Fruit fly (Drosophila melanogaster) whole organism, embryonic: ENCODE measurements around the gene CG9021.

ENCODE experiments used
- Blimp-1 ChIP-seq: fragments of 200-800 bp; sonication (Bioruptor generic); optimal IDR thresholded peaks from 3 replicates; lab custom pipeline; 2018; ENCODE audit warnings: missing biosample characterization, missing genetic modification characterization, mild to moderate bottlenecking, moderate library complexity, missing genetic modification reagents
- BtbVII ChIP-seq: fragments of 200-800 bp; sonication (Bioruptor generic); optimal IDR thresholded peaks from 3 replicates; lab custom pipeline; 2017; ENCODE audit warnings: missing biosample characterization, mild to moderate bottlenecking, missing genetic modification characterization
- CG11695 ChIP-seq: fragments of 200-800 bp; sonication (Bioruptor generic); IDR thresholded peaks from 3 replicates; pipeline ENCODE4 v1.3.6; 2022; ENCODE audit warnings: missing biosample characterization, missing genetic modification characterization
- CG14667 ChIP-seq: fragments of 200-800 bp; sonication (Bioruptor generic); IDR thresholded peaks from 2 replicates; pipeline ENCODE4 v1.3.6; 2022; ENCODE audit warnings: missing biosample characterization, missing genetic modification characterization
- CG14710 ChIP-seq: fragments of 200-800 bp; sonication (Bioruptor generic); optimal IDR thresholded peaks from 3 replicates; lab custom pipeline; 2019; ENCODE audit warnings: missing biosample characterization, mild to moderate bottlenecking, missing genetic modification characterization, moderate library complexity
- CG17568 ChIP-seq: fragments of 200-800 bp; sonication (Bioruptor generic); optimal IDR thresholded peaks from 2 replicates; lab custom pipeline; 2018; ENCODE audit warnings: missing biosample characterization, mild to moderate bottlenecking, missing genetic modification characterization, moderate library complexity
- CG17912 ChIP-seq: fragments of 200-800 bp; sonication (Bioruptor generic); optimal IDR thresholded peaks from 2 replicates; lab custom pipeline; 2018; ENCODE audit warnings: missing biosample characterization, mild to moderate bottlenecking, missing genetic modification characterization
- CG18262 ChIP-seq: fragments of 200-800 bp; optimal IDR thresholded peaks from 3 replicates; lab custom pipeline; 2019; ENCODE audit warnings: missing biosample characterization, mild to moderate bottlenecking, missing genetic modification characterization, moderate library complexity
- CG1832 ChIP-seq: fragments of 200-800 bp; sonication (Bioruptor generic); optimal IDR thresholded peaks from 2 replicates; lab custom pipeline; 2017; ENCODE audit warnings: missing biosample characterization, mild to moderate bottlenecking, missing genetic modification characterization, inconsistent platforms
- CG2129 ChIP-seq: fragments of 200-800 bp; sonication (Bioruptor generic); IDR thresholded peaks from 2 replicates; pipeline ENCODE4 v1.3.6; 2022; ENCODE audit warnings: missing biosample characterization, missing genetic modification characterization; ENCODE audit not compliant: partially characterized antibody
- CG2889 ChIP-seq: fragments of 200-800 bp; sonication (Bioruptor generic); IDR thresholded peaks from 3 replicates; pipeline ENCODE4 v1.3.6; 2022; ENCODE audit warnings: missing biosample characterization, missing genetic modification characterization
- CG30020 ChIP-seq: fragments of 200-800 bp; optimal IDR thresholded peaks from 2 replicates; lab custom pipeline; 2019; ENCODE audit warnings: missing biosample characterization, mild to moderate bottlenecking, missing genetic modification characterization, moderate library complexity
- CG31388 ChIP-seq: fragments of 200-800 bp; sonication (Bioruptor generic); optimal IDR thresholded peaks from 2 replicates; lab custom pipeline; 2016; ENCODE audit warnings: missing biosample characterization, missing genetic modification characterization
- CG32767 ChIP-seq: fragments of 200-800 bp; sonication (Bioruptor generic); IDR thresholded peaks from 2 replicates; pipeline ENCODE4 v1.3.6; 2022; ENCODE audit warnings: missing biosample characterization, missing genetic modification characterization
- CG3847 ChIP-seq: fragments of 200-800 bp; sonication (Bioruptor generic); IDR thresholded peaks from 2 replicates; pipeline ENCODE4 v1.3.6; 2022; ENCODE audit warnings: missing biosample characterization, missing genetic modification characterization
- CG4820 ChIP-seq: fragments of 200-800 bp; sonication (Bioruptor generic); optimal IDR thresholded peaks from 3 replicates; lab custom pipeline; 2016; ENCODE audit warnings: missing biosample characterization, missing genetic modification characterization
- CG7745 ChIP-seq: fragments of 200-800 bp; sonication (Bioruptor generic); optimal IDR thresholded peaks from 2 replicates; lab custom pipeline; 2018; ENCODE audit warnings: missing biosample characterization, mild to moderate bottlenecking, missing genetic modification characterization, moderate library complexity
- CG8089 ChIP-seq: fragments of 200-800 bp; sonication (Bioruptor generic); optimal IDR thresholded peaks from 3 replicates; lab custom pipeline; 2016; ENCODE audit warnings: missing biosample characterization, missing genetic modification characterization
- CG8765 ChIP-seq: fragments of 200-800 bp; sonication (Bioruptor generic); IDR thresholded peaks from 2 replicates; pipeline ENCODE4 v1.3.6; 2022; ENCODE audit warnings: missing biosample characterization, missing genetic modification characterization
- Deaf1 ChIP-seq: fragments of 200-800 bp; optimal IDR thresholded peaks from 3 replicates; lab custom pipeline; 2019; ENCODE audit warnings: missing biosample characterization, mild to moderate bottlenecking, missing genetic modification characterization, moderate library complexity
- Dfd ChIP-seq, 2 experiments: fragments of >200 bp; optimal IDR thresholded peaks; 2 replicates each; lab custom pipeline; 2017; ENCODE audit warnings: missing biosample characterization in 2 of 2, missing genetic modification characterization in 2 of 2
- Dip2 ChIP-seq: fragments of 200-800 bp; sonication (Bioruptor generic); IDR thresholded peaks from 2 replicates; pipeline ENCODE4 v1.3.6; 2022; ENCODE audit warnings: missing biosample characterization, missing genetic modification characterization
- Doc3 ChIP-seq: fragments of 200-800 bp; sonication (Bioruptor generic); IDR thresholded peaks from 3 replicates; pipeline ENCODE4 v1.3.6; 2022; ENCODE audit warnings: missing biosample characterization, missing genetic modification characterization; ENCODE audit not compliant: partially characterized antibody
- Drgx ChIP-seq: fragments of 200-800 bp; sonication (Bioruptor generic); IDR thresholded peaks from 2 replicates; pipeline ENCODE4 v1.3.6; 2022; ENCODE audit warnings: missing biosample characterization, missing genetic modification characterization
- HLH4C ChIP-seq: fragments of 200-800 bp; sonication (Bioruptor generic); IDR thresholded peaks from 3 replicates; pipeline ENCODE4 v1.3.6; 2022; ENCODE audit warnings: missing biosample characterization, missing genetic modification characterization; ENCODE audit not compliant: partially characterized antibody
- HLHmδ ChIP-seq: fragments of 200-800 bp; sonication (Bioruptor generic); optimal IDR thresholded peaks from 2 replicates; lab custom pipeline; 2018; ENCODE audit warnings: missing biosample characterization, mild to moderate bottlenecking, missing genetic modification characterization, moderate library complexity
- Hsf ChIP-seq: fragments of 200-800 bp; sonication (Bioruptor generic); optimal IDR thresholded peaks from 3 replicates; lab custom pipeline; 2016; ENCODE audit warnings: missing biosample characterization, missing genetic modification characterization
- Med ChIP-seq: fragments of 200-800 bp; sonication (Bioruptor generic); peaks from one replicate; lab custom pipeline; 2016; ENCODE audit warnings: missing biosample characterization, missing genetic modification characterization, mild to moderate bottlenecking, inconsistent platforms, moderate library complexity
- NC2α ChIP-seq: fragments of 200-800 bp; sonication (Bioruptor generic); optimal IDR thresholded peaks from 2 replicates; lab custom pipeline; 2016; ENCODE audit warnings: missing biosample characterization, missing genetic modification characterization
- Nf-YA ChIP-seq: fragments of 200-800 bp; sonication (Bioruptor generic); IDR thresholded peaks from 2 replicates; pipeline ENCODE4 v1.3.6; 2022; ENCODE audit warnings: missing biosample characterization, missing genetic modification characterization
- Pdp1 ChIP-seq, 2 experiments: fragments of 200-800 bp; sonication (Bioruptor generic); optimal IDR thresholded peaks; 3 replicates each; lab custom pipeline; 2016; ENCODE audit warnings: missing biosample characterization in 2 of 2, missing genetic modification characterization in 2 of 2, mild to moderate bottlenecking in 1 of 2, moderate library complexity in 1 of 2
- Rfx ChIP-seq: fragments of 200-800 bp; sonication (Bioruptor generic); IDR thresholded peaks from 2 replicates; pipeline ENCODE4 v1.3.6; 2022; ENCODE audit warnings: missing biosample characterization, missing genetic modification characterization
- Scr ChIP-seq: fragments of 200-800 bp; sonication (Bioruptor generic); IDR thresholded peaks from 2 replicates; pipeline ENCODE4 v1.3.6; 2022; ENCODE audit warnings: missing biosample characterization, missing genetic modification characterization; ENCODE audit not compliant: partially characterized antibody
- Taf1 ChIP-seq: fragments of 200-800 bp; sonication (Bioruptor generic); IDR thresholded peaks from 2 replicates; pipeline ENCODE4 v1.3.6; 2022; ENCODE audit warnings: missing biosample characterization, missing genetic modification characterization
- ara ChIP-seq: fragments of 200-800 bp; sonication (Bioruptor generic); IDR thresholded peaks from 2 replicates; pipeline ENCODE4 v1.3.6; 2022; ENCODE audit warnings: missing biosample characterization, missing genetic modification characterization
- bab2 ChIP-seq: fragments of 200-800 bp; sonication (Bioruptor generic); optimal IDR thresholded peaks from 2 replicates; lab custom pipeline; 2016; ENCODE audit warnings: missing biosample characterization, missing genetic modification characterization
- bigmax ChIP-seq: fragments of 200-800 bp; sonication (Bioruptor generic); optimal IDR thresholded peaks from 2 replicates; lab custom pipeline; 2018; ENCODE audit warnings: missing biosample characterization, mild to moderate bottlenecking, missing genetic modification characterization
- chinmo ChIP-seq: fragments of 200-800 bp; sonication (Bioruptor generic); IDR thresholded peaks from 4 replicates; pipeline ENCODE4 v1.3.6; 2022; ENCODE audit warnings: missing biosample characterization, missing genetic modification characterization; ENCODE audit not compliant: partially characterized antibody
- crol ChIP-seq: fragments of 200-800 bp; sonication (Bioruptor generic); IDR thresholded peaks from 2 replicates; pipeline ENCODE4 v1.3.6; 2022; ENCODE audit warnings: missing biosample characterization, missing genetic modification characterization
- fd102C ChIP-seq: fragments of 200-800 bp; sonication (Bioruptor generic); optimal IDR thresholded peaks from 2 replicates; lab custom pipeline; 2018; ENCODE audit warnings: missing biosample characterization, mild to moderate bottlenecking, missing genetic modification characterization, moderate library complexity
- jumu ChIP-seq: fragments of 200-800 bp; sonication (Bioruptor generic); optimal IDR thresholded peaks from 3 replicates; lab custom pipeline; 2016; ENCODE audit warnings: missing biosample characterization, missing genetic modification characterization
- kah ChIP-seq: fragments of 200-800 bp; sonication (Bioruptor generic); optimal IDR thresholded peaks from 2 replicates; lab custom pipeline; 2018; ENCODE audit warnings: missing biosample characterization, mild to moderate bottlenecking, missing genetic modification characterization
- ken ChIP-seq: fragments of 200-800 bp; sonication (Bioruptor generic); IDR thresholded peaks from 3 replicates; pipeline ENCODE4 v1.3.6; 2022; ENCODE audit warnings: missing biosample characterization, missing genetic modification characterization
- org-1 ChIP-seq: fragments of 200-800 bp; sonication (Bioruptor generic); optimal IDR thresholded peaks from 2 replicates; lab custom pipeline; 2017; ENCODE audit warnings: missing biosample characterization, missing genetic modification characterization
- pum ChIP-seq: fragments of 200-800 bp; sonication (Bioruptor generic); optimal IDR thresholded peaks from 2 replicates; lab custom pipeline; 2016; ENCODE audit warnings: missing biosample characterization, missing genetic modification characterization
- sr ChIP-seq: fragments of 200-800 bp; sonication (Bioruptor generic); IDR thresholded peaks from 3 replicates; pipeline ENCODE4 v1.3.6; 2022; ENCODE audit warnings: missing biosample characterization, missing genetic modification characterization
- z ChIP-seq: fragments of 200-800 bp; sonication (Bioruptor generic); IDR thresholded peaks from 3 replicates; pipeline ENCODE4 v1.3.6; 2022; ENCODE audit warnings: missing biosample characterization, missing genetic modification characterization
- zen ChIP-seq: fragments of 200-800 bp; sonication (Bioruptor generic); optimal IDR thresholded peaks from 3 replicates; lab custom pipeline; 2018; ENCODE audit warnings: missing biosample characterization, mild to moderate bottlenecking, missing genetic modification characterization, moderate library complexity

The CG9021 gene

DNA sequence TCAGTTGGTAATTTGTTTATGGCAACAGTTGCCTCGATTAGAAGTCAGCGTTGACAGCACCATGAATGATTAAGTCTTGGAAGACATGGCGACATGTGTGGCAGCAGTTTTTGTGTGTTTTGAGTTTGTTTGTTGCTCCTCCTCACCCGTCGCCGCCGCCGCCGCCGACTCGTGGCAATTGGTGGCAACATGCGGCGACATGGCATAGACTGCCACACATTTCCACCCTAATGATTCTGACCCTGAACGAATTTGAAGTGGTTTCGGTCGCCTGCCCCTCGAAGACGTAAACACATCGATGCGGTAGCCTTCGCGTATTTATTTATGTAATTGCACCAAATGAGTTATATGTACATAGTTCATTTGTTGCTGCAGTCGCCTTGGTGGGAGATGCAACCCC lies 1.6 kb downstream of the CG9021 start (continued):
- TF ChIP-seq org-1 (peak; percentile 1), ara (0 out of 2 replicates have a peak, but pooled peaks have one; percentile 6), sr (no peak), zen (tag; lab: Kevin White, UChicago) (peak; percentile 78), HLHmδ (GFP tag; lab: Kevin White, UChicago) (peak; percentile 34), kah (peak; percentile 25), Doc3 (GFP tag; lab: Robert Waterston, UW) (no peak), Hsf (GFP tag; lab: Kevin White, UChicago) (no peak), CG7745 (tag; lab: Kevin White, UChicago) (no peak)

DNA sequence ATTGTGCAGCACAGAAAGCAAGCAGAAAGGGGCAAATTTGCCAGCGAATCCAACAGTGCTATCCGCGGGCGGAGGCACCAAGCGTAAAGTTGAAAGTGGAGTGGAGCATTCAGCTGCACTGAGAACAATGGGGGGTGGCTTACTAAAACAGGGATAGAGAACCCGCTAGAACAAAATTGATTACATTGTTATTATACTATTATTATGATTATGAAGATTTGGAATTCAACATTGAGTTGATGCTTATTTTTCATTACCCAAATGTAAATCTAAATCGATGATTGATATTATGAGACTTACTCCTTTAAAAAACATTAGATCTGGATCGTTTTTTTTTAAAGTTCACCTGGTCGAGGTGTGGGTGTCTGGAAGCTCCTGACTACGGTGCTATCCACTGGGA lies 2.9 kb downstream of the CG9021 start:
- TF ChIP-seq CG30020 (no peak), Drgx (GFP tag; lab: Robert Waterston, UW) (peak; percentile 24; the same call in 1 of the 2 replicates), Dip2 (GFP tag; lab: Robert Waterston, UW) (no peak), CG14710 (tag; lab: Kevin White, UChicago) (no peak)
- TF ChIP-seq, all 482 proteins: peak for 1

DNA sequence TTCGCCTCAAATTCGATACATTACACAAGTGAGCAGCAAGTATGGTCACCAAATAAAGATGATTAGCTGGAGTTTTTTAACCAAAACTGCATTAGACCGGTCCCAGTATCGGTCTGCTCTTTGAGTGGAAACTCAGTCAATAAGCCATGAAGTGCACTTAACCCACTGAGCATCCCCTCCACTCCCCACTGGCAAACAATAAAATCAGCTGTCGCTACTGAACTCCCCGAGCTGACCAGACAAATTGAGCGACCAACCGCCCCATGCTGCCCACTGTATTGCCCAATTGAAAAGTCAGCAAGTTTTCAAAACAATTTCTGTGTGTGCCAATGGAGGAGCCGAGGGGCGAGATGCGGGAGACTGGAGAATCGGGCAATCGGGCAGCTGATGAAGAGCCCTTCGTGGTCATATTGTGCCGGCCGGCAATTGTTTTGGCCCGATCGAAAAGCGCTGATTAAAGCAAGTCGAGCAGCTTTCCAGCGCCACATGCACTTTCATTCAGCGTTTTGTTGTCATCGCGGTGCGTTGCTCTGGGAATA lies 5.2 kb downstream of the CG9021 start:
- TF ChIP-seq CG31388 = no peak
- TF ChIP-seq Nf-YA (GFP tag; lab: Robert Waterston, UW) = 0 out of 2 replicates have a peak, but pooled peaks have one; percentile 6
- 0 out of 4 replicates have a peak, but pooled peaks have one; percentile 12 for TF ChIP-seq chinmo (GFP tag; lab: Robert Waterston, UW)
- TF ChIP-seq CG11695 = no peak
- peak; percentile 25 for TF ChIP-seq Blimp-1 (GFP tag; lab: Kevin White, UChicago)
- no peak for TF ChIP-seq pum
- no peak for TF ChIP-seq CG14667 (GFP tag; lab: Robert Waterston, UW)
- TF ChIP-seq CG1832 (GFP tag; lab: Kevin White, UChicago) = no peak
- TF ChIP-seq CG17912 (GFP tag; lab: Kevin White, UChicago) = no peak
- no peak for TF ChIP-seq bab2 (GFP tag; lab: Kevin White, UChicago)
- peak; percentile 69 for TF ChIP-seq crol (GFP tag; lab: Robert Waterston, UW)
- peak; percentile 1 for TF ChIP-seq CG18262 (tag; lab: Kevin White, UChicago)
- no peak for TF ChIP-seq Dfd (GFP tag; optimal IDR thresholded peaks at IDR 0.05; lab: Kevin White, UChicago)
- peak; percentile 26; the same call in 1 of the 2 replicates for TF ChIP-seq Rfx
- no peak for TF ChIP-seq Taf1 (GFP tag; lab: Robert Waterston, UW)
- TF ChIP-seq bigmax (GFP tag; lab: Kevin White, UChicago) = no peak
- no peak for TF ChIP-seq Scr (GFP tag; lab: Robert Waterston, UW)
- TF ChIP-seq CG3847 (GFP tag; lab: Robert Waterston, UW) = no peak
- TF ChIP-seq z (GFP tag; lab: Robert Waterston, UW) = peak; percentile 65; the same call in 1 of the 3 replicates
- TF ChIP-seq CG32767 (GFP tag; lab: Robert Waterston, UW) = no peak
- TF ChIP-seq BtbVII (GFP tag; lab: Kevin White, UChicago) = no peak
- no peak for TF ChIP-seq CG8765
- TF ChIP-seq Med (GFP tag; lab: Kevin White, UChicago) = peak; percentile 62
- TF ChIP-seq NC2α (GFP tag; lab: Kevin White, UChicago) = no peak
- no peak for TF ChIP-seq jumu (GFP tag; lab: Kevin White, UChicago)
- peak in 1 of 2 experiments; percentile 10 for TF ChIP-seq Pdp1 (GFP tag; optimal IDR thresholded peaks at IDR 0.05; lab: Kevin White, UChicago)
- TF ChIP-seq HLH4C (GFP tag; lab: Robert Waterston, UW) = 0 out of 3 replicates have a peak, but pooled peaks have one; percentile 29
- TF ChIP-seq CG2889 = no peak
- peak; percentile 18 for TF ChIP-seq Deaf1
- no peak for TF ChIP-seq CG2129 (GFP tag; lab: Robert Waterston, UW)
- TF ChIP-seq fd102C (GFP tag; lab: Kevin White, UChicago) = no peak
- no peak for TF ChIP-seq CG17568 (GFP tag; lab: Kevin White, UChicago)
- TF ChIP-seq CG8089 (GFP tag; lab: Kevin White, UChicago) = no peak
- no peak for TF ChIP-seq CG4820
- no peak for TF ChIP-seq ken (GFP tag; lab: Robert Waterston, UW)
